Fruit fly (Drosophila melanogaster) whole organism, wandering third instar larva: Measurements from ENCODE around the gene ND-15.

ENCODE experiments used
- Abd-B ChIP-seq: fragments of >200 bp; optimal IDR thresholded peaks from 2 replicates; lab custom pipeline; 2017; ENCODE audit warnings: missing biosample characterization, missing genetic modification characterization
- CG32264 ChIP-seq: fragments of 200-800 bp; sonication (Bioruptor generic); optimal IDR thresholded peaks from 2 replicates; lab custom pipeline; 2016; ENCODE audit warnings: missing biosample characterization, missing genetic modification characterization
- CrebA ChIP-seq: fragments of 200-800 bp; sonication (Bioruptor generic); optimal IDR thresholded peaks from 2 replicates; lab custom pipeline; 2016; ENCODE audit warnings: missing biosample characterization, mild to moderate bottlenecking, missing genetic modification characterization, borderline replicate concordance
- Dfd ChIP-seq: fragments of >200 bp; optimal IDR thresholded peaks from 2 replicates; lab custom pipeline; 2017; ENCODE audit warnings: missing biosample characterization, missing genetic modification characterization
- GATAd ChIP-seq: sonication (Bioruptor generic); optimal IDR thresholded peaks from 2 replicates; lab custom pipeline; 2016; ENCODE audit warnings: missing biosample characterization, missing genetic modification characterization
- HLH106 ChIP-seq: fragments of 200-800 bp; optimal IDR thresholded peaks from 3 replicates; lab custom pipeline; 2019; ENCODE audit warnings: missing biosample characterization, mild to moderate bottlenecking, missing genetic modification characterization, moderate library complexity
- Hnf4 ChIP-seq: fragments of 200-800 bp; sonication (Bioruptor generic); optimal IDR thresholded peaks from 2 replicates; lab custom pipeline; 2016; ENCODE audit warnings: missing biosample characterization, mild to moderate bottlenecking, missing genetic modification characterization
- Hr78 ChIP-seq: fragments of >200 bp; optimal IDR thresholded peaks from 2 replicates; lab custom pipeline; 2017; ENCODE audit warnings: missing biosample characterization, missing genetic modification characterization
- Hr83 ChIP-seq: fragments of 200-300 bp; sonication (Bioruptor generic); optimal IDR thresholded peaks from 2 replicates; lab custom pipeline; 2016; ENCODE audit warnings: missing biosample characterization, mild to moderate bottlenecking, missing genetic modification characterization, moderate library complexity; ENCODE audit not compliant: poor library complexity, severe bottlenecking
- Jra ChIP-seq: sonication (Bioruptor generic); optimal IDR thresholded peaks from 2 replicates; lab custom pipeline; 2016; ENCODE audit warnings: missing biosample characterization, missing genetic modification characterization
- Mio ChIP-seq: sonication (Bioruptor generic); optimal IDR thresholded peaks from 2 replicates; lab custom pipeline; 2016; ENCODE audit warnings: missing biosample characterization, missing genetic modification characterization
- Myc ChIP-seq: fragments of >200 bp; optimal IDR thresholded peaks from 2 replicates; lab custom pipeline; 2017
- OdsH ChIP-seq: fragments of 200-800 bp; sonication (Bioruptor generic); optimal IDR thresholded peaks from 2 replicates; lab custom pipeline; 2016; ENCODE audit warnings: missing biosample characterization, mild to moderate bottlenecking, missing genetic modification characterization
- Rel ChIP-seq, 2 experiments: fragments of 200-800 bp; sonication (Bioruptor generic) in 1 of 2; optimal IDR thresholded peaks; 2 replicates in 1 of 2; 3 replicates in 1 of 2; lab custom pipeline; 2016 to 2019; ENCODE audit warnings: mild to moderate bottlenecking in 2 of 2, missing biosample characterization in 2 of 2, missing genetic modification characterization in 2 of 2, moderate library complexity in 1 of 2
- Sp1 ChIP-seq: fragments of 200-800 bp; sonication (Bioruptor generic); optimal IDR thresholded peaks from 3 replicates; lab custom pipeline; 2019; ENCODE audit warnings: missing biosample characterization, mild to moderate bottlenecking, missing genetic modification characterization, moderate library complexity
- Vsx2 ChIP-seq: fragments of 200-300, 225-300 bp; sonication (Bioruptor generic); optimal IDR thresholded peaks from 2 replicates; lab custom pipeline; 2018; ENCODE audit warnings: missing biosample characterization, missing genetic modification characterization; ENCODE audit not compliant: partially characterized antibody
- br ChIP-seq: fragments of 200-800 bp; sonication (Bioruptor generic); optimal IDR thresholded peaks from 2 replicates; lab custom pipeline; 2016; ENCODE audit warnings: missing biosample characterization, missing genetic modification characterization
- brk ChIP-seq: fragments of 200-800 bp; sonication (Bioruptor generic); optimal IDR thresholded peaks from 2 replicates; lab custom pipeline; 2016; ENCODE audit warnings: missing biosample characterization, mild to moderate bottlenecking, missing genetic modification characterization
- dl ChIP-seq, 2 experiments: fragments of 175-275, 200-275 bp in 1 of 2; fragments of 200-275 bp in 1 of 2; sonication (Bioruptor generic); optimal IDR thresholded peaks; lab custom pipeline; 2018; ENCODE audit warnings: mild to moderate bottlenecking in 2 of 2, missing biosample characterization in 2 of 2, missing genetic modification characterization in 2 of 2, moderate library complexity in 2 of 2; ENCODE audit not compliant: partially characterized antibody in 2 of 2, insufficient read depth in 1 of 2
- dsf ChIP-seq: sonication (Bioruptor generic); optimal IDR thresholded peaks from 2 replicates; lab custom pipeline; 2016; ENCODE audit warnings: missing biosample characterization, missing genetic modification characterization, borderline replicate concordance
- ey ChIP-seq: fragments of 200-800 bp; sonication (Bioruptor generic); optimal IDR thresholded peaks from 2 replicates; lab custom pipeline; 2016; ENCODE audit warnings: missing biosample characterization, missing genetic modification characterization
- foxo ChIP-seq, 2 experiments: fragments of 200-800 bp; sonication (Bioruptor generic); optimal IDR thresholded peaks; 2 replicates in 1 of 2; 3 replicates in 1 of 2; lab custom pipeline; 2016 to 2017; ENCODE audit warnings: missing biosample characterization in 2 of 2, missing genetic modification characterization in 2 of 2
- fru ChIP-seq: fragments of 200-800 bp; sonication (Bioruptor generic); optimal IDR thresholded peaks from 3 replicates; lab custom pipeline; 2016; ENCODE audit warnings: missing biosample characterization, mild to moderate bottlenecking, missing genetic modification characterization
- h ChIP-seq: fragments of 200-800 bp; sonication (Bioruptor generic); optimal IDR thresholded peaks from 3 replicates; lab custom pipeline; 2016; ENCODE audit warnings: missing biosample characterization, mild to moderate bottlenecking, missing genetic modification characterization
- jim ChIP-seq: fragments of 175-275, 200-325 bp; sonication (Bioruptor generic); optimal IDR thresholded peaks from 2 replicates; lab custom pipeline; 2016; ENCODE audit warnings: missing biosample characterization, mild to moderate bottlenecking, missing genetic modification characterization
- lola ChIP-seq: fragments of >200 bp; optimal IDR thresholded peaks from 2 replicates; lab custom pipeline; 2017; ENCODE audit warnings: missing biosample characterization, missing genetic modification characterization
- psq ChIP-seq: fragments of 200-800 bp; sonication (Bioruptor generic); optimal IDR thresholded peaks from 3 replicates; lab custom pipeline; 2017; ENCODE audit warnings: missing biosample characterization, mild to moderate bottlenecking, missing genetic modification characterization, moderate library complexity
- rgr ChIP-seq: fragments of 200-800 bp; sonication (Bioruptor generic); optimal IDR thresholded peaks from 3 replicates; lab custom pipeline; 2016; ENCODE audit warnings: missing biosample characterization, mild to moderate bottlenecking, missing genetic modification characterization
- sage ChIP-seq: fragments of 200-800 bp; sonication (Bioruptor generic); optimal IDR thresholded peaks from 2 replicates; lab custom pipeline; 2016; ENCODE audit warnings: missing biosample characterization, mild to moderate bottlenecking, missing genetic modification characterization
- tai ChIP-seq: sonication (Bioruptor generic); optimal IDR thresholded peaks from 2 replicates; lab custom pipeline; 2016; ENCODE audit warnings: missing biosample characterization, missing genetic modification characterization
- usp ChIP-seq: fragments of >200 bp; optimal IDR thresholded peaks from 2 replicates; lab custom pipeline; 2017; ENCODE audit warnings: missing biosample characterization, missing genetic modification characterization
- woc ChIP-seq: sonication (Bioruptor generic); optimal IDR thresholded peaks from 2 replicates; lab custom pipeline; 2016; ENCODE audit warnings: missing biosample characterization, mild to moderate bottlenecking, missing genetic modification characterization

ND-15 gene

DNA sequence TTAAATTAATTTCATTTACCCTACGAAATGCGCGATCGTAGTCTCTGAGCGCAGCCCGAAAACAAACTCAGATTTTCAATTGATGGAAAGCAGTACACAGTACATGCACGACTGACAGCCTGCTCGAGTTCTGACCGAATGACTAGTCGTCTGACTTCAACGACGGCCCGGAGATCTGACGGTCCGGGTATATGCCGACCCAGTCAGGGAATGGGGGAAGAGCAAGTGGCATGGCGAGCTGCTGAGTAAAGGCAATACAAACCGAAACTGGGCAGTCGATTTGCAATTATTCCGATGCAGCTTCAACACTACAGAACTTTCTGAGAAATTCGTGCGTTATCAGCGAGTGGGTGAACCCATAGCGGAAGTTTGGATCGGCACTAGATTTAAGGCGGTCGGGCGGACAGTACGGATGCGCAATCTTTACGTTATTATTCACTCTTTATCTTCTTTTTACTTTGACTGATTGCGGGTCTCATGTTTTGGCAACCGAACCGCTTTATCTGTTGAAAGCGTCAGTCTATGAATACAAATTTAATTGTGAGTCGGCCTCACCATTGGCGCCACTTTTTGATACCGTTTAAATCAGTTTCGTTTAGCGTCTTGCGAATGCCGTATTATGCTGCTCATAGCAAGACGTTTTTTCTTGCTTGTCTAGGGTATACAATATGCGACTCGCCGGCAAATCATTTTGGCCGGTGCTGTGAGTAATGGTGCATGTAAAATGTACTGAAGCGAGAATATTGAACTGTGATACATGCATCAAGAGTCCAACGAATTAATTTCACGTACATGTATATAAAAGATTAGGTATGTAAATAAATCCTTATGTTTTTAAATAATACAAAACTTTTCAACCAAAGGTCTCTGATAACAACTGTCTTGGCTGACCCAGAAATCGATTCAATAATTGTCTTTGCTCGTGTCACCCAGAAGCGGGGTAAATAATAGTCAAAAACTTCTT is 6.2 kb downstream of the ND-15 start:
- TF ChIP-seq lola (GFP tag; lab: Kevin White, UChicago): no peak
- TF ChIP-seq ey: no peak
- peak; percentile 6 for TF ChIP-seq psq (GFP tag; lab: Kevin White, UChicago)
- TF ChIP-seq br: peak; percentile 73
- TF ChIP-seq Hnf4: peak; percentile 33
- no peak for TF ChIP-seq Hr78 (GFP tag; lab: Kevin White, UChicago)
- TF ChIP-seq woc (GFP tag; lab: Kevin White, UChicago): peak; percentile 65
- peak; percentile 26 for TF ChIP-seq rgr
- peak; percentile 62 for TF ChIP-seq h (GFP tag; lab: Kevin White, UChicago)
- TF ChIP-seq OdsH (GFP tag; lab: Kevin White, UChicago): peak; percentile 21
- TF ChIP-seq usp (GFP tag; lab: Kevin White, UChicago): no peak
- peak; percentile 45 for TF ChIP-seq fru (GFP tag; lab: Kevin White, UChicago)
- TF ChIP-seq Mio: no peak
- TF ChIP-seq Dfd (GFP tag; lab: Kevin White, UChicago): no peak
- TF ChIP-seq dsf (GFP tag; lab: Kevin White, UChicago): no peak
- TF ChIP-seq Sp1 (GFP tag; lab: Kevin White, UChicago): no peak
- peak in 1 of 2 experiments; percentile 47 for TF ChIP-seq foxo (GFP tag; optimal IDR thresholded peaks at IDR 0.05; lab: Kevin White, UChicago)
- TF ChIP-seq Abd-B: no peak
- peak in 1 of 2 experiments; percentile 8 for TF ChIP-seq dl (GFP tag; optimal IDR thresholded peaks at IDR 0.05; lab: Kevin White, UChicago; ENCODE audit: insufficient read depth in 1 of 2, partially characterized antibody in 2 of 2)

DNA sequence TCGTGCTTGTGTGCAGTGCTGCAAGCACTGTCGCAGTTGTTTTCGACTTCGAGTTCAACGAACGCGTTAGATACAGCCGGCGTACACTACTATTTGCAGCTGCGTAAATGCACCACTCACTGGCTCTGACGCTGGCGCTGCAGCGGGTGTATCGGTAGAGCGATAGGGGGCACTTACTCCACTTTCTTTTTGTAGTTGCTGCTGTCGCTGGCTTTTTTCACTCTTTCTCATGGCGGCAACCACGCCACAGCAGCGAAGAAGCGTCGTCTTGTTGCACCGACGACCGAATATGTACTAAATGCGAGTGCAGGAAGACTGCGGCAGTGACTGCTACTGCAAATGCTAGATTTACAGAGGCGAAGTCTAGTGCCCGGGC is 6.9 kb downstream of the ND-15 start, which contains the start of gene CG4822:
Gene CG4822, minus strand, starts transcription at position 299 of the 376 bp plus-strand sequence.
- no peak for TF ChIP-seq Hr78 (GFP tag; lab: Kevin White, UChicago)
- no peak for TF ChIP-seq jim
- no peak for TF ChIP-seq brk (GFP tag; lab: Kevin White, UChicago)
- TF ChIP-seq Jra (GFP tag; lab: Kevin White, UChicago): no peak
- no peak for TF ChIP-seq Mio
- no peak for TF ChIP-seq Myc (lab: Kevin White, UChicago)
- no peak for TF ChIP-seq OdsH (GFP tag; lab: Kevin White, UChicago)
- TF ChIP-seq Vsx2 (GFP tag; lab: Kevin White, UChicago): no peak
- TF ChIP-seq woc (GFP tag; lab: Kevin White, UChicago): no peak
- TF ChIP-seq Abd-B: no peak
- TF ChIP-seq CrebA (GFP tag; lab: Kevin White, UChicago): no peak
- no peak for TF ChIP-seq Hr83 (GFP tag; lab: Kevin White, UChicago)
- no peak for TF ChIP-seq Hnf4
- no peak for TF ChIP-seq sage (GFP tag; lab: Kevin White, UChicago)
- TF ChIP-seq GATAd (GFP tag; lab: Kevin White, UChicago): no peak
- TF ChIP-seq, all 38 proteins: peak for 0

DNA sequence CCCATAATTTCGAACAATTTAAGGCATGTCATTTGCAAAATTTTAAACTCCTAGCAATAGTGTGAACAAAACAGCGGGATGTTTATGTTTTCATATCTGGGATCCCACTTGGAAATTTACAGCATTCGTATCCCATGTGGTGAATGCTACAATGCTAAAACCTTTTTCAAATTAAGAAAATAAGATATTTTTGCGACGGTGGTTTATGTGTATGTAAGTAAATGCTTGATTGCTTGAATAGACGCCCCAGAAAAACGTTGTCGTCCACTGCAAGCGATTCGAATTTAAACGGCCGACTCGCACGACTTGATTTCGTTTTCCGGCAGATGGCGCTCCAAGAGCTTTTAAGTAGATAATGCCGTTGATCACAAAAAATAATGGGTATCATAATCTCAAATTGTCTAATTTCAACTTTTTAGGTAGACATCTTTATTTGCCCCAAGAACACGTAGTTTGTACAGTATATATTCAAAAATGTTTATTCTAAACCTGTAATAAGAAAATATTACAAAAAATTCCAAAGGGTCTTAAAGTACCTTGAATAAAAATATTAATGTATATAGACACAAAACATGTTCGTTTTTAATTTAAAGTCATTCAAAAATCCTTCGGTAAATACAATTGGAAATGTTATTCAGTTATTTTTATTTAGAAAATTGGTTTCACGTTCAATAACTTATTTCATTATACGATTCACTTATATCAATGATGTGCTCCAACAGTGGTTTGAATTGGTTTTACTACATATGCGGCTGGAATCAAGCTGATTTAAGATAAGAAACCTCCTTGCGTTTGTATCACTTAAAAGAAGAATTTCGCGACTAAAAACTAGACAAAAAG is 7.9 kb downstream of the ND-15 start:
- TF ChIP-seq Sp1 (GFP tag; lab: Kevin White, UChicago): no peak
- no peak for TF ChIP-seq Hnf4
- no peak for TF ChIP-seq HLH106 (tag; lab: Kevin White, UChicago)
- peak; percentile 26 for TF ChIP-seq tai (GFP tag; lab: Kevin White, UChicago)
- no peak for TF ChIP-seq Rel (GFP tag; optimal IDR thresholded peaks at IDR 0.05; lab: Kevin White, UChicago)
- no peak for TF ChIP-seq Rel (tag; optimal IDR thresholded peaks at IDR 0.05; lab: Kevin White, UChicago)

DNA sequence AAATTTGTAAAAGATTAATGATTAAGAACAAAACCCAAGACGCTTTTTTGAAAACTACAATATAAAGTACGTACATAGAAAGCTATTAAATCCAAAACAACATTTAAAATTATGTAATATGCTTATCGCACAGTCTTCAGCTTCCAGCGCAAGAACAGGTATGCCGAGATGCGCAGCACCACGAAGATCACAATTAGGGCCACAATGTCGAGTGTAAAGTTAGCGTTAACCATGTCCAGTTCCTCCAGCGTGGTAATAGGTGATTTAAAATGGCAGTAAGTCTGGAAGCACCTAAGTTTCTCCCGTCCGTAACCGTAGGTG is 8.4 kb downstream of the ND-15 start:
- TF ChIP-seq GATAd (GFP tag; lab: Kevin White, UChicago): no peak
- no peak for TF ChIP-seq Hr83 (GFP tag; lab: Kevin White, UChicago)
- no peak for TF ChIP-seq usp (GFP tag; lab: Kevin White, UChicago)
- TF ChIP-seq lola (GFP tag; lab: Kevin White, UChicago): no peak
- no peak for TF ChIP-seq HLH106 (tag; lab: Kevin White, UChicago)
- no peak for TF ChIP-seq CG32264
- no peak for TF ChIP-seq Hnf4
